Fruit fly (Drosophila melanogaster): Measurements from ENCODE around the gene PTPMT1.

Gene PTPMT1

DNA sequence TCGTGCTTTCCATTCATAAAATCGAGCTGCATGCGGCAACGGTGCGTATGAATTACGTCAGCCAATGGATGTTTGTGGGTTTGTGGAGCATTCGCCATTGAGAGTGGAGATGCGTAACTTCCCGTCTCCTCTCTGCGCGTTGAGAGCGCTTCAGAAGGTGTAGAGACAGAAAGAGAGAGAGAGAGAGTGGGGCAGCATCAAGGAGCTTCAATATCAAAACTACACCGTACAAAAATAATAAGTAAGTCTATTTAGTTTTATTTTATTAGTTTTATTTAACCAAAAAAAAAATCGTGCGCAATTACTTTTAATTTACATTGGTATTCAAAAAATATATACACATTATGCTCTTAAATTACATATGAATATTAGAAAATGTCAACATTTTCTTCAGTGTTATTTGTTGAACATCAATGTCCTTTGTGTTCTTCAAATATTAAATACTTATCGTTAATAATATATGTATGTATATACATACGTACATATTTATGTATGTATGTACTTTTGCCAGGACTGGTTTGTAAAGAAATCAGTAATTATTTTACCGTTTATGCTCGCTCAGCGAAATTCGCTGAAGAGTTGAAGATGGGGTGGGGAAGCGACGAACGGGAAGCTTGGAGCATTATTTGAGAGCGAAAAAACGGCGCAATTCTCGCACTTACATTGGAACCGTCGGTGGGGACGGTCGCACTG, 35.3 kb upstream of the PTPMT1 start, which contains the start of gene CG10365:
Gene CG10365 (plus strand): TSS at position 652 of the 693 bp plus-strand sequence.
- TF ChIP-seq CG31441 (GFP tag; IDR thresholded peaks at IDR 0.05) (peak; percentile 93), z (GFP tag; IDR thresholded peaks at IDR 0.05) (0 out of 3 replicates have a peak, but pooled peaks have one; percentile 29), Blimp-1 (GFP tag; optimal IDR thresholded peaks at IDR 0.05) (peak; percentile 85), Stat92E (GFP tag; optimal IDR thresholded peaks at IDR 0.05) (no peak), CG18764 (GFP tag; optimal IDR thresholded peaks at IDR 0.05) (peak; percentile 56), Poxn (GFP tag; IDR thresholded peaks at IDR 0.05) (peak; percentile 54; the same call in 1 of the 2 replicates), pho (GFP tag; optimal IDR thresholded peaks at IDR 0.05) (no peak), H2.0 (GFP tag; IDR thresholded peaks at IDR 0.05) (peak; percentile 82), ro (GFP tag; IDR thresholded peaks at IDR 0.05) (no peak), br (optimal IDR thresholded peaks at IDR 0.05) (no peak), fru (optimal IDR thresholded peaks at IDR 0.05) (no peak), NK7.1 (GFP tag; optimal IDR thresholded peaks at IDR 0.05) (no peak), Hmx (GFP tag; optimal IDR thresholded peaks at IDR 0.05) (no peak), Dref (GFP tag; IDR thresholded peaks at IDR 0.05) (no peak), Bteb2 (GFP tag; optimal IDR thresholded peaks at IDR 0.05) (no peak), ttk (GFP tag; IDR thresholded peaks at IDR 0.05) (peak; percentile 79), CG13624 (GFP tag; optimal IDR thresholded peaks at IDR 0.05) (no peak), CG9932 (GFP tag; IDR thresholded peaks at IDR 0.05) (peak; percentile 67), CG6683 (GFP tag; optimal IDR thresholded peaks at IDR 0.05) (peak; percentile 85), jigr1 (GFP tag; IDR thresholded peaks at IDR 0.05) (no peak), pita (GFP tag; optimal IDR thresholded peaks at IDR 0.05) (no peak), CG6765 (GFP tag; optimal IDR thresholded peaks at IDR 0.05) (peak; percentile 72), Ada2b (GFP tag; IDR thresholded peaks at IDR 0.05) (peak; percentile 88), ERR (GFP tag; optimal IDR thresholded peaks at IDR 0.05) (no peak), bsh (GFP tag; optimal IDR thresholded peaks at IDR 0.05) (peak; percentile 16 to 77), CG17359 (tag; optimal IDR thresholded peaks at IDR 0.05) (peak; percentile 93), CG11560 (tag; IDR thresholded peaks at IDR 0.05) (peak; percentile 51; the same call in 2 of the 3 replicates), Meics (GFP tag; optimal IDR thresholded peaks at IDR 0.05) (peak; percentile 93), CG12219 (GFP tag; optimal IDR thresholded peaks at IDR 0.05) (peak; percentile 59), sens (GFP tag) (peak; percentile 57), psq (GFP tag; optimal IDR thresholded peaks at IDR 0.05) (peak; percentile 52), Doc2 (GFP tag; IDR thresholded peaks at IDR 0.05) (no peak), CG18262 (tag; optimal IDR thresholded peaks at IDR 0.05) (peak; percentile 78), PHDP (tag; optimal IDR thresholded peaks at IDR 0.05) (peak; percentile 96), CG7271 (tag; optimal IDR thresholded peaks at IDR 0.05) (no peak), CG9215 (GFP tag; IDR thresholded peaks at IDR 0.05) (peak; percentile 81), CG33557 (GFP tag; optimal IDR thresholded peaks at IDR 0.05) (no peak), CG8281 (tag; optimal IDR thresholded peaks at IDR 0.05) (peak; percentile 64), tll (GFP tag; optimal IDR thresholded peaks at IDR 0.05) (no peak), CG32772 (GFP tag; IDR thresholded peaks at IDR 0.05) (peak; percentile 85), inv (GFP tag; IDR thresholded peaks at IDR 0.05; ENCODE audit: partially characterized antibody) (no peak), ap (GFP tag; IDR thresholded peaks at IDR 0.05) (peak; percentile 81), Gug (GFP tag; IDR thresholded peaks at IDR 0.05) (no peak), Asciz (GFP tag; optimal IDR thresholded peaks at IDR 0.05) (peak; percentile 87), CoRest (tag; optimal IDR thresholded peaks at IDR 0.05) (peak; percentile 93), Dbx (GFP tag; IDR thresholded peaks at IDR 0.05) (peak; percentile 85), CG14667 (GFP tag; IDR thresholded peaks at IDR 0.05) (peak; percentile 62), CG12155 (GFP tag; optimal IDR thresholded peaks at IDR 0.05) (peak; percentile 76), dati (GFP tag; IDR thresholded peaks at IDR 0.05) (peak; percentile 38; the same call in 1 of the 2 replicates), CG10462 (GFP tag; optimal IDR thresholded peaks at IDR 0.05) (peak; percentile 55), Neu2 (GFP tag; optimal IDR thresholded peaks at IDR 0.05; ENCODE audit: borderline replicate concordance) (no peak)
